In genomic region chr2L:17449608-17450504, dm6 we compare ENCODE assay signal across 1 fruit fly cellular context.
TF ChIP-seq lines count a peak whose summit lies in the region.

TSS of gene dl (minus strand) at chr2L:17450364.

TF ChIP-seq in whole organism, embryonic, 481 proteins besides CTCF, POLR2A, EP300 and RAD21 (continued from another document and continues in another):
- TF ChIP-seq MBD-R2 (GFP tag; IDR thresholded peaks at IDR 0.05; lab: Robert Waterston, UW) (no peak), Hr3 (GFP tag; optimal IDR thresholded peaks at IDR 0.05; lab: Kevin White, UChicago) (no peak), ttk (GFP tag; IDR thresholded peaks at IDR 0.05; lab: Robert Waterston, UW) (no peak), CG4707 (GFP tag; optimal IDR thresholded peaks at IDR 0.05; lab: Kevin White, UChicago) (no peak), CG2889 (GFP tag; IDR thresholded peaks at IDR 0.05; lab: Robert Waterston, UW) (no peak), CG15601 (tag; optimal IDR thresholded peaks at IDR 0.05; lab: Kevin White, UChicago) (no peak), Lim3 (GFP tag; IDR thresholded peaks at IDR 0.05; lab: Robert Waterston, UW) (no peak), Bdp1 (GFP tag; optimal IDR thresholded peaks at IDR 0.05; lab: Kevin White, UChicago) (no peak), CG12744 (GFP tag; optimal IDR thresholded peaks at IDR 0.05; lab: Kevin White, UChicago) (no peak), lmd (GFP tag; IDR thresholded peaks at IDR 0.05; lab: Robert Waterston, UW) (no peak), CG6654 (GFP tag; optimal IDR thresholded peaks at IDR 0.05; lab: Kevin White, UChicago) (no peak), usp (GFP tag; optimal IDR thresholded peaks at IDR 0.05; lab: Kevin White, UChicago) (no peak), Kr (GFP tag; optimal IDR thresholded peaks at IDR 0.05; lab: Kevin White, UChicago) (no peak), rib (GFP tag; IDR thresholded peaks at IDR 0.05; lab: Robert Waterston, UW) (peak; percentile 32; the same call in 1 of the 2 replicates), jing (GFP tag; optimal IDR thresholded peaks at IDR 0.05; lab: Kevin White, UChicago) (no peak), al (GFP tag; IDR thresholded peaks at IDR 0.05; lab: Robert Waterston, UW) (no peak), Fer2 (tag; optimal IDR thresholded peaks at IDR 0.05; lab: Kevin White, UChicago) (no peak), D19A (tag; optimal IDR thresholded peaks at IDR 0.05; lab: Kevin White, UChicago) (peak; percentile 10), CG12769 (tag; optimal IDR thresholded peaks at IDR 0.05; lab: Kevin White, UChicago) (peak; percentile 61), CG18262 (tag; optimal IDR thresholded peaks at IDR 0.05; lab: Kevin White, UChicago) (peak; percentile 5), emc (GFP tag; optimal IDR thresholded peaks at IDR 0.05; lab: Kevin White, UChicago) (no peak), ken (GFP tag; IDR thresholded peaks at IDR 0.05; lab: Robert Waterston, UW) (no peak), bab2 (GFP tag; optimal IDR thresholded peaks at IDR 0.05; lab: Kevin White, UChicago) (no peak), Antp (GFP tag; optimal IDR thresholded peaks at IDR 0.05; lab: Kevin White, UChicago) (no peak), CG14014 (GFP tag; IDR thresholded peaks at IDR 0.05; lab: Robert Waterston, UW) (no peak), CG3726 (GFP tag; IDR thresholded peaks at IDR 0.05; lab: Robert Waterston, UW) (no peak), trem (tag; optimal IDR thresholded peaks at IDR 0.05; lab: Kevin White, UChicago) (no peak), CG4730 (GFP tag; IDR thresholded peaks at IDR 0.05; lab: Robert Waterston, UW) (no peak), pum (GFP tag; optimal IDR thresholded peaks at IDR 0.05; lab: Kevin White, UChicago) (no peak), crc (GFP tag; optimal IDR thresholded peaks at IDR 0.05; lab: Kevin White, UChicago) (no peak), CG33557 (GFP tag; optimal IDR thresholded peaks at IDR 0.05; lab: Kevin White, UChicago) (no peak), Myb (GFP tag; optimal IDR thresholded peaks at IDR 0.05; lab: Kevin White, UChicago) (peak; percentile 66), klu (GFP tag; IDR thresholded peaks at IDR 0.05; lab: Robert Waterston, UW) (no peak), sc (optimal IDR thresholded peaks at IDR 0.05; lab: Kevin White, UChicago) (no peak), sc (GFP tag; optimal IDR thresholded peaks at IDR 0.05; lab: Kevin White, UChicago) (no peak), eve (GFP tag; optimal IDR thresholded peaks at IDR 0.05; lab: Kevin White, UChicago) (peak in 1 of 2 experiments; percentile 83), CG10321 (GFP tag; IDR thresholded peaks at IDR 0.05; lab: Robert Waterston, UW) (no peak), CkIIα-i1 (GFP tag; IDR thresholded peaks at IDR 0.05; lab: Robert Waterston, UW) (no peak), peb (GFP tag; IDR thresholded peaks at IDR 0.05; lab: Robert Waterston, UW) (no peak), CG11456 (GFP tag; IDR thresholded peaks at IDR 0.05; lab: Robert Waterston, UW) (0 out of 3 replicates have a peak, but pooled peaks have one; percentile 7), CG9215 (GFP tag; IDR thresholded peaks at IDR 0.05; lab: Robert Waterston, UW) (no peak), CG2120 (GFP tag; optimal IDR thresholded peaks at IDR 0.05; lab: Kevin White, UChicago) (no peak), pros (GFP tag; optimal IDR thresholded peaks at IDR 0.05; lab: Kevin White, UChicago) (no peak), CG8388 (GFP tag; optimal IDR thresholded peaks at IDR 0.05; lab: Kevin White, UChicago) (no peak), CG14667 (GFP tag; IDR thresholded peaks at IDR 0.05; lab: Robert Waterston, UW) (no peak), CG17385 (GFP tag; optimal IDR thresholded peaks at IDR 0.05; lab: Kevin White, UChicago) (no peak), CG10147 (GFP tag; optimal IDR thresholded peaks at IDR 0.05; lab: Kevin White, UChicago) (no peak), CG14441 (GFP tag; IDR thresholded peaks at IDR 0.05; lab: Robert Waterston, UW) (no peak), aop (GFP tag; IDR thresholded peaks at IDR 0.05; lab: Robert Waterston, UW) (no peak), CG3281 (GFP tag; optimal IDR thresholded peaks at IDR 0.05; lab: Kevin White, UChicago) (no peak), gfzf (GFP tag; optimal IDR thresholded peaks at IDR 0.05; lab: Kevin White, UChicago) (peak; percentile 10), cg (GFP tag; optimal IDR thresholded peaks at IDR 0.05; lab: Kevin White, UChicago) (no peak), CG7357 (GFP tag; IDR thresholded peaks at IDR 0.05; lab: Robert Waterston, UW) (no peak), yki (optimal IDR thresholded peaks at IDR 0.05; lab: Kevin White, UChicago) (no peak), CG2875 (GFP tag; optimal IDR thresholded peaks at IDR 0.05; lab: Kevin White, UChicago) (no peak), otp (GFP tag; IDR thresholded peaks at IDR 0.05; lab: Robert Waterston, UW) (no peak), CG7271 (tag; optimal IDR thresholded peaks at IDR 0.05; lab: Kevin White, UChicago) (no peak), lov (optimal IDR thresholded peaks at IDR 0.05; lab: Kevin White, UChicago) (no peak), lov (GFP tag; IDR thresholded peaks at IDR 0.05; lab: Robert Waterston, UW) (no peak), Chrac-16 (GFP tag; optimal IDR thresholded peaks at IDR 0.05; lab: Kevin White, UChicago) (no peak), MTF-1 (GFP tag; optimal IDR thresholded peaks at IDR 0.05; lab: Kevin White, UChicago; ENCODE audit: borderline replicate concordance) (no peak), CG14710 (tag; optimal IDR thresholded peaks at IDR 0.05; lab: Kevin White, UChicago) (no peak), CG32767 (GFP tag; IDR thresholded peaks at IDR 0.05; lab: Robert Waterston, UW) (no peak), fd64A (GFP tag; optimal IDR thresholded peaks at IDR 0.05; lab: Kevin White, UChicago) (no peak), CG5245 (GFP tag; optimal IDR thresholded peaks at IDR 0.05; lab: Kevin White, UChicago) (no peak), mirr (GFP tag; optimal IDR thresholded peaks at IDR 0.05; lab: Kevin White, UChicago) (peak; percentile 21), Ptx1 (GFP tag; IDR thresholded peaks at IDR 0.05; lab: Robert Waterston, UW) (peak; percentile 20; the same call in 1 of the 2 replicates), gro (GFP tag; optimal IDR thresholded peaks at IDR 0.05; lab: Kevin White, UChicago) (no peak), Drgx (GFP tag; IDR thresholded peaks at IDR 0.05; lab: Robert Waterston, UW) (peak; percentile 68), CG10654 (GFP tag; optimal IDR thresholded peaks at IDR 0.05; lab: Kevin White, UChicago) (no peak), CG9727 (GFP tag; optimal IDR thresholded peaks at IDR 0.05; lab: Kevin White, UChicago) (no peak), zen2 (GFP tag; IDR thresholded peaks at IDR 0.05; lab: Robert Waterston, UW; ENCODE audit: partially characterized antibody) (peak; percentile 17; the same call in 1 of the 3 replicates), psq (GFP tag; optimal IDR thresholded peaks at IDR 0.05; lab: Kevin White, UChicago) (no peak), her (GFP tag; optimal IDR thresholded peaks at IDR 0.05; lab: Kevin White, UChicago) (no peak), lab (GFP tag; optimal IDR thresholded peaks at IDR 0.05; lab: Kevin White, UChicago) (peak; percentile 40), fu2 (GFP tag; optimal IDR thresholded peaks at IDR 0.05; lab: Kevin White, UChicago) (no peak), oc (tag; optimal IDR thresholded peaks at IDR 0.05; lab: Kevin White, UChicago) (no peak), MESR4 (GFP tag; optimal IDR thresholded peaks at IDR 0.05; lab: Kevin White, UChicago) (no peak), CG18476 (GFP tag; optimal IDR thresholded peaks at IDR 0.05; lab: Kevin White, UChicago) (no peak), CG6791 (GFP tag; IDR thresholded peaks at IDR 0.05; lab: Robert Waterston, UW; ENCODE audit: partially characterized antibody) (no peak), CG13424 (tag; optimal IDR thresholded peaks at IDR 0.05; lab: Kevin White, UChicago) (no peak), HmgD (GFP tag; optimal IDR thresholded peaks at IDR 0.05; lab: Kevin White, UChicago) (no peak), CG32532 (GFP tag; IDR thresholded peaks at IDR 0.05; lab: Robert Waterston, UW) (no peak; the same call in 1 of the 2 replicates), nmo (GFP tag; optimal IDR thresholded peaks at IDR 0.05; lab: Kevin White, UChicago) (no peak), hkb (optimal IDR thresholded peaks at IDR 0.05; lab: Kevin White, UChicago) (no peak), hkb (GFP tag; IDR thresholded peaks at IDR 0.05; lab: Robert Waterston, UW) (peak; percentile 9; the same call in 1 of the 2 replicates), dmrt11E (tag; optimal IDR thresholded peaks at IDR 0.05; lab: Kevin White, UChicago) (no peak), sr (GFP tag; IDR thresholded peaks at IDR 0.05; lab: Robert Waterston, UW) (no peak; the same call in 2 of the 3 replicates), Meics (GFP tag; optimal IDR thresholded peaks at IDR 0.05; lab: Kevin White, UChicago) (peak; percentile 6), NfI (GFP tag; optimal IDR thresholded peaks at IDR 0.05; lab: Kevin White, UChicago) (no peak), CG9437 (GFP tag; optimal IDR thresholded peaks at IDR 0.05; lab: Kevin White, UChicago) (no peak), dysf (GFP tag; IDR thresholded peaks at IDR 0.05; lab: Robert Waterston, UW) (no peak), CG1602 (GFP tag; optimal IDR thresholded peaks at IDR 0.05; lab: Kevin White, UChicago) (no peak), CG3163 (GFP tag; optimal IDR thresholded peaks at IDR 0.05; lab: Kevin White, UChicago) (peak; percentile 90), CG4617 (GFP tag; optimal IDR thresholded peaks at IDR 0.05; lab: Kevin White, UChicago; ENCODE audit: borderline replicate concordance) (no peak), CG17186 (GFP tag; optimal IDR thresholded peaks at IDR 0.05; lab: Kevin White, UChicago) (no peak), Hmx (GFP tag; optimal IDR thresholded peaks at IDR 0.05; lab: Kevin White, UChicago) (no peak), CG12942 (GFP tag; optimal IDR thresholded peaks at IDR 0.05; lab: Kevin White, UChicago) (no peak), corto (GFP tag; optimal IDR thresholded peaks at IDR 0.05; lab: Kevin White, UChicago) (no peak), sqz (GFP tag; optimal IDR thresholded peaks at IDR 0.05; lab: Kevin White, UChicago) (peak; percentile 10), Pdp1 (GFP tag; optimal IDR thresholded peaks at IDR 0.05; lab: Kevin White, UChicago) (peak in 1 of 2 experiments; percentile 81), CG1233 (GFP tag; optimal IDR thresholded peaks at IDR 0.05; lab: Kevin White, UChicago) (no peak), stc (GFP tag; IDR thresholded peaks at IDR 0.05; lab: Robert Waterston, UW) (no peak), Fer3 (tag; optimal IDR thresholded peaks at IDR 0.05; lab: Kevin White, UChicago) (no peak), Hsf (GFP tag; optimal IDR thresholded peaks at IDR 0.05; lab: Kevin White, UChicago) (no peak), CG14860 (GFP tag; IDR thresholded peaks at IDR 0.05; lab: Robert Waterston, UW; ENCODE audit: partially characterized antibody) (no peak), CG6689 (GFP tag; IDR thresholded peaks at IDR 0.05; lab: Robert Waterston, UW) (no peak), ash1 (GFP tag; optimal IDR thresholded peaks at IDR 0.05; lab: Kevin White, UChicago) (no peak), CG4820 (GFP tag; optimal IDR thresholded peaks at IDR 0.05; lab: Kevin White, UChicago) (no peak), Tbp (GFP tag; optimal IDR thresholded peaks at IDR 0.05; lab: Kevin White, UChicago) (no peak), HHEX (GFP tag; optimal IDR thresholded peaks at IDR 0.05; lab: Kevin White, UChicago) (no peak), Dad (GFP tag; optimal IDR thresholded peaks at IDR 0.05; lab: Kevin White, UChicago) (no peak), CG13296 (GFP tag; optimal IDR thresholded peaks at IDR 0.05; lab: Kevin White, UChicago) (no peak), knrl (GFP tag; IDR thresholded peaks at IDR 0.05; lab: Robert Waterston, UW; ENCODE audit: partially characterized antibody) (no peak; the same call in 2 of the 3 replicates), CG16863 (GFP tag; optimal IDR thresholded peaks at IDR 0.05; lab: Kevin White, UChicago) (no peak), lola (GFP tag; optimal IDR thresholded peaks at IDR 0.05; lab: Kevin White, UChicago) (no peak), dati (GFP tag; IDR thresholded peaks at IDR 0.05; lab: Robert Waterston, UW) (no peak), HLH3B (GFP tag; IDR thresholded peaks at IDR 0.05; lab: Robert Waterston, UW) (no peak), CG16815 (GFP tag; optimal IDR thresholded peaks at IDR 0.05; lab: Kevin White, UChicago) (no peak), Hey (tag; optimal IDR thresholded peaks at IDR 0.05; lab: Kevin White, UChicago) (no peak), CG15073 (GFP tag; optimal IDR thresholded peaks at IDR 0.05; lab: Kevin White, UChicago) (no peak), ara (GFP tag; IDR thresholded peaks at IDR 0.05; lab: Robert Waterston, UW) (0 out of 2 replicates have a peak, but pooled peaks have one; percentile 13), CG6854 (GFP tag; optimal IDR thresholded peaks at IDR 0.05; lab: Kevin White, UChicago) (no peak), Adf1 (GFP tag; IDR thresholded peaks at IDR 0.05; lab: Robert Waterston, UW) (no peak; the same call in 1 of the 2 replicates), zfh1 (GFP tag; IDR thresholded peaks at IDR 0.05; lab: Robert Waterston, UW) (no peak), ind (GFP tag; optimal IDR thresholded peaks at IDR 0.05; lab: Kevin White, UChicago) (no peak), sens-2 (GFP tag; IDR thresholded peaks at IDR 0.05; lab: Robert Waterston, UW) (no peak), HLHmδ (GFP tag; optimal IDR thresholded peaks at IDR 0.05; lab: Kevin White, UChicago) (no peak), CG10565 (GFP tag; optimal IDR thresholded peaks at IDR 0.05; lab: Kevin White, UChicago) (no peak), NC2β (GFP tag; optimal IDR thresholded peaks at IDR 0.05; lab: Kevin White, UChicago) (no peak), ase (GFP tag; IDR thresholded peaks at IDR 0.05; lab: Robert Waterston, UW) (no peak), bowl (GFP tag; IDR thresholded peaks at IDR 0.05; lab: Robert Waterston, UW) (no peak), Sox102F (GFP tag; optimal IDR thresholded peaks at IDR 0.05; lab: Kevin White, UChicago) (peak; percentile 27), shn (GFP tag; optimal IDR thresholded peaks at IDR 0.05; lab: Kevin White, UChicago) (no peak), CG30403 (GFP tag; optimal IDR thresholded peaks at IDR 0.05; lab: Kevin White, UChicago) (no peak), Hmr (GFP tag; optimal IDR thresholded peaks at IDR 0.05; lab: Kevin White, UChicago) (no peak), pan (optimal IDR thresholded peaks at IDR 0.05; lab: Kevin White, UChicago) (no peak), pan (GFP tag; optimal IDR thresholded peaks at IDR 0.05 in 1 of 2, IDR thresholded peaks at IDR 0.05 in 1 of 2) (no peak), btn (GFP tag; optimal IDR thresholded peaks at IDR 0.05; lab: Kevin White, UChicago) (no peak)
